5 worm cellular contexts compared by ENCODE assay signal in genomic region chrIII:11350107-11350826, ce11.
TF ChIP-seq lines count a peak whose summit lies in the region.

No protein-coding gene starts in this region.

TF ChIP-seq in whole organism, L2 larva, 48 proteins besides CTCF, POLR2A, EP300 and RAD21:
- peak; percentile 44 for TF ChIP-seq fos-1 (tag; optimal IDR thresholded peaks at IDR 0.05; lab: Kevin White, UChicago)
- TF ChIP-seq gmeb-1 (tag; optimal IDR thresholded peaks at IDR 0.05; lab: Kevin White, UChicago), result no peak
- TF ChIP-seq ztf-1 (GFP tag; conservative IDR thresholded peaks at IDR 0.05; lab: Robert Waterston, UW), result no peak
TF ChIP-seq in whole organism, L2 larva: peak in this region for 1.

TF ChIP-seq in whole organism, L3 larva, 47 proteins besides CTCF, POLR2A, EP300 and RAD21:
- TF ChIP-seq ztf-4 (tag; optimal IDR thresholded peaks at IDR 0.05; lab: Kevin White, UChicago) (no peak), nhr-12 (tag; optimal IDR thresholded peaks at IDR 0.05; lab: Kevin White, UChicago) (no peak), ceh-28 (tag; optimal IDR thresholded peaks at IDR 0.05; lab: Kevin White, UChicago) (no peak), nhr-25 (tag; optimal IDR thresholded peaks at IDR 0.05; lab: Kevin White, UChicago) (no peak), mml-1 (tag; optimal IDR thresholded peaks at IDR 0.05; lab: Kevin White, UChicago) (no peak), nhr-43 (tag; optimal IDR thresholded peaks at IDR 0.05; lab: Kevin White, UChicago; ENCODE audit: poor library complexity, severe bottlenecking) (no peak), elt-2 (tag; optimal IDR thresholded peaks at IDR 0.05; lab: Kevin White, UChicago) (peak; percentile 59), nhr-23 (tag; optimal IDR thresholded peaks at IDR 0.05; lab: Kevin White, UChicago) (no peak), pqm-1 (tag; optimal IDR thresholded peaks at IDR 0.05; lab: Kevin White, UChicago) (peak; percentile 14), ZK546.5 (tag; optimal IDR thresholded peaks at IDR 0.05; lab: Kevin White, UChicago) (no peak)

TF ChIP-seq in whole organism, L4 larva, 104 proteins besides CTCF, POLR2A, EP300 and RAD21:
- TF ChIP-seq Y48G9A.11 (GFP tag; IDR thresholded peaks at IDR 0.05; lab: Robert Waterston, UW) (no peak), unc-62 (GFP tag; optimal IDR thresholded peaks at IDR 0.05 in 1 of 2; lab: Kevin White, UChicago) (peak in 1 of 2 experiments; percentile 29), unc-62 (tag; optimal IDR thresholded peaks at IDR 0.05; lab: Kevin White, UChicago) (no peak), egl-43 (GFP tag; IDR thresholded peaks at IDR 0.05; lab: Robert Waterston, UW) (no peak), pqm-1 (tag; optimal IDR thresholded peaks at IDR 0.05; lab: Kevin White, UChicago) (peak; percentile 70), nhr-28 (tag; optimal IDR thresholded peaks at IDR 0.05; lab: Kevin White, UChicago) (peak; percentile 25)

TF ChIP-seq in whole organism, late embryonic, 69 proteins besides CTCF, POLR2A, EP300 and RAD21:
- TF ChIP-seq elt-2 (tag; optimal IDR thresholded peaks at IDR 0.05; lab: Kevin White, UChicago) (peak; percentile 16), gmeb-2 (tag; optimal IDR thresholded peaks at IDR 0.05; lab: Kevin White, UChicago) (no peak), unc-3 (GFP tag; conservative IDR thresholded peaks at IDR 0.05; lab: Robert Waterston, UW) (no peak), unc-3 (tag; optimal IDR thresholded peaks at IDR 0.05; lab: Kevin White, UChicago) (no peak)

TF ChIP-seq in whole organism, mixed stage, embryonic, 35 proteins besides CTCF, POLR2A, EP300 and RAD21:
- TF ChIP-seq zip-8 (tag; optimal IDR thresholded peaks at IDR 0.05; lab: Kevin White, UChicago), result peak; percentile 98
- no peak for TF ChIP-seq cnd-1 (tag; optimal IDR thresholded peaks at IDR 0.05; lab: Kevin White, UChicago)
